Fruit fly (Drosophila melanogaster): ENCODE results near the gene CG17764.

CG17764 gene

DNA sequence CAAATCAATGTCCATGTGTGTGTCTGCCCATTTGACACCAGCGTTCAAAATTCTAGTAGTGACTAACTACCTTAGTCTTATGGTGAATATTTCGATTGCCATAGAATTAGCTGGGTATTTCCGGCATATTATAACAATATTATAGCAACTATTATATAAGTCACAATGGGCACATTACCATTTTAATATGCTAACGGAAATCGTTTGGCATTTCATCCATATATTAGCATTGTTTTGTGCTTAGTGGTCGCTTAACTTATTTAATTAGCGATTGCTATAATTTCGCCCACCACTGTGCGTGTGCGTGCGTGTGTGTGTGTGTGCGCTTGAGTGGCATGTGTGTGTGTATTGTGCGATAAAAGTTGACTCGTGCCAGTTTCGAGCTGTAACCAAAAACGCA, 29.5 kb upstream of the CG17764 start (continued):
- TF ChIP-seq CG7368 (GFP tag; optimal IDR thresholded peaks at IDR 0.05): peak; percentile 9
- peak; percentile 56 for TF ChIP-seq CG8632 (GFP tag; optimal IDR thresholded peaks at IDR 0.05)
- TF ChIP-seq net (GFP tag; optimal IDR thresholded peaks at IDR 0.05): peak; percentile 1
- TF ChIP-seq fd85E (GFP tag; optimal IDR thresholded peaks at IDR 0.05): no peak
- TF ChIP-seq topi (GFP tag; optimal IDR thresholded peaks at IDR 0.05): peak; percentile 85
- peak; percentile 11; the same call in 1 of the 2 replicates for TF ChIP-seq CG11294 (GFP tag; IDR thresholded peaks at IDR 0.05)
- no peak for TF ChIP-seq CG16779 (tag; optimal IDR thresholded peaks at IDR 0.05)
- no peak for TF ChIP-seq Eip78C (GFP tag)
- peak; percentile 47 for TF ChIP-seq Ets21C (GFP tag; optimal IDR thresholded peaks at IDR 0.05)
- TF ChIP-seq OdsH (GFP tag; optimal IDR thresholded peaks at IDR 0.05): peak; percentile 53
- TF ChIP-seq Eip93F (GFP tag; optimal IDR thresholded peaks at IDR 0.05): no peak
- TF ChIP-seq CG6808 (GFP tag; optimal IDR thresholded peaks at IDR 0.05): peak; percentile 22
- TF ChIP-seq CG4318 (GFP tag; optimal IDR thresholded peaks at IDR 0.05): peak; percentile 16
- peak; percentile 21 for TF ChIP-seq Ets96B (tag; optimal IDR thresholded peaks at IDR 0.05)

DNA sequence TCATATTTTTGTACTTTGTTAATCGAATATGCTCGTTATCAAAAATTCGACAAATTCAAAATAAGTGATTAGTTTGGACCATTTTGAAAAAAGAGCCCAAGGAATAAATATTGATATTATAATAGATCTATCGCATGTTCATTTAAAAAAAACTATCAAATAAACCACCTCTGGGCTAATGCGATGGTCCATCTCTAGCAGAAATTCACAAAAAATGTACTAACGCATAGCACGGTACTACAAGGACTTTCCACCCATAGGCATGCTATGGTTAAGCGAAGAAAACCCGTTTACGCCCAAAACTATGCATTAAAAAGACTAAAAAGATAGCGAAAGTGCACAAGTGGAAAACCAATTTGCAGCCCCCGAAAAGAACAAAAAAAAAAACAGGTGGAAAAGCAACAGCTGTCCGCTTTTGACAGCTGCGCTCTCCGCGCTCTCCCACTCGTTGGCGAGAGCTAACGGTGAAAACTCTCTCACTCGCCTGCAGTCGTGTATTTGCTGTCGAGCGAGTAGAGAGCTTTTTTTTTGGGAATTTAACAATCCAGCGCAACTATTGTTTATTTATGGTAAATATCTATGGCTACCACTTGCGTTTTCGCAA, 25.1 kb upstream of the CG17764 start, which contains the start of gene CanB:
Gene CanB (plus strand): TSS at position 241 of the 604 bp plus-strand sequence.
- peak; percentile 9 for TF ChIP-seq OdsH (GFP tag; optimal IDR thresholded peaks at IDR 0.05)
- TF ChIP-seq CG11762 (GFP tag; optimal IDR thresholded peaks at IDR 0.05; ENCODE audit: insufficient read depth): no peak
- peak; percentile 78 for TF ChIP-seq Eip78C (GFP tag)
- TF ChIP-seq CG10631 (GFP tag; optimal IDR thresholded peaks at IDR 0.05): peak; percentile 52
- TF ChIP-seq CG32006 (GFP tag; optimal IDR thresholded peaks at IDR 0.05): no peak
- peak; percentile 23 for TF ChIP-seq Hr39 (GFP tag; optimal IDR thresholded peaks at IDR 0.05)
- TF ChIP-seq Eip93F (GFP tag; optimal IDR thresholded peaks at IDR 0.05): no peak
- peak; percentile 30 for TF ChIP-seq Sox102F (GFP tag; optimal IDR thresholded peaks at IDR 0.05)
- no peak for TF ChIP-seq Ets96B (tag; optimal IDR thresholded peaks at IDR 0.05)
- TF ChIP-seq vri (GFP tag; optimal IDR thresholded peaks at IDR 0.05): no peak
- TF ChIP-seq fkh (GFP tag; optimal IDR thresholded peaks at IDR 0.05): no peak
- no peak for TF ChIP-seq Hr38 (GFP tag; optimal IDR thresholded peaks at IDR 0.05)
- no peak for TF ChIP-seq CG3032 (tag; optimal IDR thresholded peaks at IDR 0.05)
- no peak for TF ChIP-seq CG9139 (GFP tag; optimal IDR thresholded peaks at IDR 0.05)
- TF ChIP-seq CG10669 (GFP tag; optimal IDR thresholded peaks at IDR 0.05): no peak
- TF ChIP-seq dac (GFP tag; optimal IDR thresholded peaks at IDR 0.05): no peak
- peak; percentile 47 for TF ChIP-seq esn (GFP tag; optimal IDR thresholded peaks at IDR 0.05)
- no peak for TF ChIP-seq fd85E (GFP tag; optimal IDR thresholded peaks at IDR 0.05)
- TF ChIP-seq CG8119 (GFP tag; IDR thresholded peaks at IDR 0.05): no peak
- no peak for TF ChIP-seq ss (GFP tag; optimal IDR thresholded peaks at IDR 0.05)
- no peak for TF ChIP-seq dsx (GFP tag; optimal IDR thresholded peaks at IDR 0.05; ENCODE audit: poor library complexity, severe bottlenecking)
- TF ChIP-seq CG34406 (GFP tag; optimal IDR thresholded peaks at IDR 0.05): no peak
- TF ChIP-seq acj6 (GFP tag; optimal IDR thresholded peaks at IDR 0.05): peak; percentile 24
- TF ChIP-seq salr (GFP tag; optimal IDR thresholded peaks at IDR 0.05): no peak
- no peak for TF ChIP-seq svp (GFP tag)
- peak; percentile 24 for TF ChIP-seq topi (GFP tag; optimal IDR thresholded peaks at IDR 0.05)
- peak; percentile 20 for TF ChIP-seq CG6792 (GFP tag; optimal IDR thresholded peaks at IDR 0.05)
- no peak for TF ChIP-seq CG11902 (GFP tag; optimal IDR thresholded peaks at IDR 0.05)
- TF ChIP-seq Met (GFP tag; optimal IDR thresholded peaks at IDR 0.05): peak; percentile 20
- no peak for TF ChIP-seq Eip75B (GFP tag; optimal IDR thresholded peaks at IDR 0.05)
- peak; percentile 25 for TF ChIP-seq CG31627 (GFP tag; optimal IDR thresholded peaks at IDR 0.05)
- TF ChIP-seq CG6163 (GFP tag; IDR thresholded peaks at IDR 0.05): no peak
- TF ChIP-seq CG6276 (GFP tag; optimal IDR thresholded peaks at IDR 0.05): no peak
- TF ChIP-seq CG8319 (GFP tag; optimal IDR thresholded peaks at IDR 0.05): no peak
- no peak for TF ChIP-seq CG8632 (GFP tag; optimal IDR thresholded peaks at IDR 0.05)
- TF ChIP-seq net (GFP tag; optimal IDR thresholded peaks at IDR 0.05): peak; percentile 2
- no peak for TF ChIP-seq Lpt (GFP tag; optimal IDR thresholded peaks at IDR 0.05)
- TF ChIP-seq Blimp-1 (GFP tag; optimal IDR thresholded peaks at IDR 0.05): no peak
- TF ChIP-seq CG4318 (GFP tag; optimal IDR thresholded peaks at IDR 0.05): no peak
- TF ChIP-seq CG1621 (tag; optimal IDR thresholded peaks at IDR 0.05): no peak
- TF ChIP-seq cyc (GFP tag; optimal IDR thresholded peaks at IDR 0.05): peak; percentile 27
- peak; percentile 47 for TF ChIP-seq CG3919 (GFP tag; optimal IDR thresholded peaks at IDR 0.05)
- no peak for TF ChIP-seq Sox15 (GFP tag; optimal IDR thresholded peaks at IDR 0.05)
- no peak for TF ChIP-seq CG15336 (GFP tag; IDR thresholded peaks at IDR 0.05)

Measured in whole organism, prepupa.